Worm (Caenorhabditis elegans) whole organism, L1 larva: ENCODE measurements around the gene mlc-7.

Source experiments
- aly-2 ChIP-seq: fragments of 150-350 bp; optimal IDR thresholded peaks from 2 replicates; lab custom pipeline; 2014; ENCODE audit warnings: missing biosample characterization, missing genetic modification characterization
- ceh-82 ChIP-seq, 3 experiments: fragments of 150-350 bp in 1 of 3; sonication (generic microtip) in 2 of 3; optimal IDR thresholded peaks; 2 replicates each; lab custom pipeline; 2014 to 2017; ENCODE audit warnings: missing biosample characterization in 3 of 3, missing genetic modification characterization in 3 of 3
- nhr-237 ChIP-seq: fragments of 150-350 bp; optimal IDR thresholded peaks from 2 replicates; lab custom pipeline; 2014; ENCODE audit warnings: missing biosample characterization, missing genetic modification characterization
- nhr-47 ChIP-seq: sonication (generic microtip); optimal IDR thresholded peaks from 2 replicates; lab custom pipeline; 2016; ENCODE audit warnings: mild to moderate bottlenecking, missing genetic modification characterization, moderate library complexity, missing compliant biosample characterization
- nhr-90 ChIP-seq: sonication (generic microtip); optimal IDR thresholded peaks from 2 replicates; lab custom pipeline; 2016; ENCODE audit warnings: mild to moderate bottlenecking, missing genetic modification characterization, missing compliant biosample characterization; ENCODE audit not compliant: poor library complexity
- skn-1 ChIP-seq: fragments of 150-350 bp; optimal IDR thresholded peaks from 2 replicates; lab custom pipeline; 2014; ENCODE audit warnings: missing biosample characterization, missing genetic modification characterization
- snpc-4 ChIP-seq: fragments of 150-350 bp; optimal IDR thresholded peaks from 2 replicates; lab custom pipeline; 2014; ENCODE audit warnings: missing biosample characterization, missing genetic modification characterization
- swsn-7 ChIP-seq: sonication (generic microtip); optimal IDR thresholded peaks from 2 replicates; lab custom pipeline; 2016; ENCODE audit warnings: missing genetic modification characterization, missing compliant biosample characterization
- unc-62 ChIP-seq: fragments of 150-350 bp; optimal IDR thresholded peaks from 2 replicates; lab custom pipeline; 2014; ENCODE audit warnings: missing biosample characterization, missing genetic modification reagents, missing genetic modification characterization
- vab-15 ChIP-seq: sonication (generic microtip); optimal IDR thresholded peaks from 2 replicates; lab custom pipeline; 2017; ENCODE audit warnings: missing genotype, mild to moderate bottlenecking, missing genetic modification characterization, missing compliant biosample characterization

DNA sequence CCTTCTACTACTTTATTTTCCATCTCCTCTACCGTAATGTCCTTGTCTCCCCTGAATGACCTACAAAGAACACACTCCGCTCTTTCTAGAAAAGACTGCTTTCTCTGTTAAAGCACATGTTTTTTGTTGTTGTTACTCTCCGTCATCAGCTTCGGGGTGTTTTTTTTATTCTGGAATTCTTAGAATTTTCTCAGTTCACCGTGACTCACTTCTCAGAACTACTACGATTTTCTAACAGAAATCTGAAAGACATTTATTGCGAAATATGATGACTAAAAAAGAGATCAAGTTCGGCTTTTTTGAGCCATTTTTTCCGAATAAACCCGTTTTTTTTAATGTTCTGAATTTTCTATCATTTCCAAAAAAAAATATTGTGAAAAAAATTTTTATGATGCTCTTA is 35.0 kb upstream of the mlc-7 start:
- no peak for TF ChIP-seq vab-15 (tag; lab: Kevin White, UChicago)
- no peak for TF ChIP-seq nhr-237
- TF ChIP-seq skn-1 = peak; percentile 90
- TF ChIP-seq nhr-90 = no peak
- TF ChIP-seq ceh-82 (tag; optimal IDR thresholded peaks at IDR 0.05; lab: Kevin White, UChicago) = no peak
- no peak for TF ChIP-seq aly-2 (tag; lab: Kevin White, UChicago)
- TF ChIP-seq unc-62 = no peak
- TF ChIP-seq snpc-4 = no peak
- TF ChIP-seq swsn-7 (tag; lab: Kevin White, UChicago) = peak; percentile 32
- peak; percentile 74 for TF ChIP-seq nhr-47
